Worm (Caenorhabditis elegans) whole organism, late embryonic: ENCODE data around the gene rcq-5.

ENCODE experiments used
- C08G9.2 ChIP-seq: sonication (generic microtip); optimal IDR thresholded peaks from 2 replicates; lab custom pipeline; 2016; ENCODE audit warnings: mild to moderate bottlenecking, missing genetic modification characterization, moderate library complexity, missing compliant biosample characterization
- K09A11.1 ChIP-seq: sonication (generic microtip); optimal IDR thresholded peaks from 2 replicates; lab custom pipeline; 2017; ENCODE audit warnings: antibody characterized with exemption, mild to moderate bottlenecking, missing genetic modification characterization, missing compliant biosample characterization; ENCODE audit not compliant: insufficient read depth
- Y22D7AL.16 ChIP-seq: sonication (generic microtip); optimal IDR thresholded peaks from 2 replicates; lab custom pipeline; 2016; ENCODE audit warnings: missing genetic modification characterization, missing compliant biosample characterization
- ama-1 ChIP-seq: fragments of 150-350 bp; optimal IDR thresholded peaks from 2 replicates; lab custom pipeline; 2014
- ceh-14 ChIP-seq: sonication (generic microtip); optimal IDR thresholded peaks from 2 replicates; lab custom pipeline; 2016; ENCODE audit warnings: missing genotype, missing genetic modification characterization, missing compliant biosample characterization
- ceh-18 ChIP-seq: sonication (generic microtip); optimal IDR thresholded peaks from 2 replicates; lab custom pipeline; 2016; ENCODE audit warnings: missing genetic modification characterization, missing compliant biosample characterization
- ceh-19 ChIP-seq: fragments of 200-800 bp; sonication (Bioruptor generic); optimal IDR thresholded peaks from 2 replicates; lab custom pipeline; 2018; ENCODE audit warnings: mild to moderate bottlenecking, missing genetic modification characterization, missing compliant biosample characterization
- ceh-2 ChIP-seq: sonication (generic microtip); optimal IDR thresholded peaks from 2 replicates; lab custom pipeline; 2016; ENCODE audit warnings: missing genotype, missing genetic modification characterization, missing compliant biosample characterization
- ceh-22 ChIP-seq: sonication (generic microtip); optimal IDR thresholded peaks from 2 replicates; lab custom pipeline; 2017; ENCODE audit warnings: missing biosample characterization, missing genetic modification characterization
- ceh-31 ChIP-seq: sonication (generic microtip); optimal IDR thresholded peaks from 2 replicates; lab custom pipeline; 2016; ENCODE audit warnings: missing genetic modification characterization, missing compliant biosample characterization
- ceh-48 ChIP-seq: sonication (generic microtip); optimal IDR thresholded peaks from 2 replicates; lab custom pipeline; 2016; ENCODE audit warnings: missing genetic modification characterization, inconsistent platforms, missing compliant biosample characterization
- ceh-9 ChIP-seq: sonication (generic microtip); optimal IDR thresholded peaks from 2 replicates; lab custom pipeline; 2016; ENCODE audit warnings: mild to moderate bottlenecking, missing genetic modification characterization, inconsistent platforms, missing compliant biosample characterization
- dmd-4 ChIP-seq: sonication (generic microtip); optimal IDR thresholded peaks from 2 replicates; lab custom pipeline; 2016; ENCODE audit warnings: borderline replicate concordance, missing genetic modification characterization, missing compliant biosample characterization
- dve-1 ChIP-seq: sonication (generic microtip); optimal IDR thresholded peaks from 2 replicates; lab custom pipeline; 2017; ENCODE audit warnings: antibody characterized with exemption, mild to moderate bottlenecking, missing genetic modification characterization, missing compliant biosample characterization
- elt-4 ChIP-seq: sonication (generic microtip); optimal IDR thresholded peaks from 2 replicates; lab custom pipeline; 2016; ENCODE audit warnings: missing genetic modification characterization, missing compliant biosample characterization
- ets-4 ChIP-seq: sonication (generic microtip); optimal IDR thresholded peaks from 2 replicates; lab custom pipeline; 2016; ENCODE audit warnings: missing genetic modification characterization, missing compliant biosample characterization
- eyg-1 ChIP-seq: sonication (generic microtip); optimal IDR thresholded peaks from 2 replicates; lab custom pipeline; 2016; ENCODE audit warnings: missing genotype, missing genetic modification characterization, missing compliant biosample characterization
- fkh-6 ChIP-seq: sonication (generic microtip); optimal IDR thresholded peaks from 2 replicates; lab custom pipeline; 2016; ENCODE audit warnings: missing genetic modification characterization, missing compliant biosample characterization
- gmeb-2 ChIP-seq: sonication (generic microtip); optimal IDR thresholded peaks from 2 replicates; lab custom pipeline; 2016; ENCODE audit warnings: missing genetic modification characterization, inconsistent platforms, missing compliant biosample characterization
- hlh-13 ChIP-seq: fragments of 200-800 bp; sonication (Bioruptor generic); optimal IDR thresholded peaks from 2 replicates; lab custom pipeline; 2018; ENCODE audit warnings: mild to moderate bottlenecking, missing genetic modification characterization, missing compliant biosample characterization
- hlh-15 ChIP-seq: sonication (generic microtip); optimal IDR thresholded peaks from 2 replicates; lab custom pipeline; 2016; ENCODE audit warnings: missing genetic modification characterization, missing compliant biosample characterization
- hlh-6 ChIP-seq: sonication (generic microtip); optimal IDR thresholded peaks from 2 replicates; lab custom pipeline; 2016; ENCODE audit warnings: missing genotype, missing genetic modification characterization, missing compliant biosample characterization
- hlh-8 ChIP-seq: sonication (generic microtip); optimal IDR thresholded peaks from 2 replicates; lab custom pipeline; 2016; ENCODE audit warnings: missing genotype, missing genetic modification characterization, missing compliant biosample characterization
- lin-11 ChIP-seq: fragments of 200-800 bp; sonication (Bioruptor generic); optimal IDR thresholded peaks from 2 replicates; lab custom pipeline; 2018; ENCODE audit warnings: mild to moderate bottlenecking, missing genetic modification characterization, missing compliant biosample characterization
- madf-2 ChIP-seq: sonication (generic microtip); optimal IDR thresholded peaks from 2 replicates; lab custom pipeline; 2017; ENCODE audit warnings: missing genetic modification characterization, missing compliant biosample characterization
- mec-3 ChIP-seq: sonication (generic microtip); optimal IDR thresholded peaks from 2 replicates; lab custom pipeline; 2016; ENCODE audit warnings: borderline replicate concordance, missing genetic modification characterization, missing compliant biosample characterization
- nhr-11 ChIP-seq: fragments of 150-350 bp; optimal IDR thresholded peaks from 2 replicates; lab custom pipeline; 2014; ENCODE audit warnings: missing biosample characterization, missing genetic modification characterization
- nhr-232 ChIP-seq: sonication (generic microtip); optimal IDR thresholded peaks from 2 replicates; lab custom pipeline; 2016; ENCODE audit warnings: missing genetic modification characterization, missing compliant biosample characterization
- npax-4 ChIP-seq: sonication (generic microtip); optimal IDR thresholded peaks from 2 replicates; lab custom pipeline; 2016; ENCODE audit warnings: missing genetic modification characterization, missing compliant biosample characterization
- odd-2 ChIP-seq: sonication (generic microtip); optimal IDR thresholded peaks from 2 replicates; lab custom pipeline; 2017; ENCODE audit warnings: antibody characterized with exemption, mild to moderate bottlenecking, missing genetic modification characterization, missing compliant biosample characterization
- pat-9 ChIP-seq: fragments of 200-800 bp; sonication (Bioruptor generic); optimal IDR thresholded peaks from 2 replicates; lab custom pipeline; 2018; ENCODE audit warnings: mild to moderate bottlenecking, missing genetic modification characterization, moderate library complexity, missing compliant biosample characterization
- pax-1 ChIP-seq: fragments of 150-350 bp; optimal IDR thresholded peaks from 2 replicates; lab custom pipeline; 2014; ENCODE audit warnings: missing biosample characterization, missing genetic modification characterization
- pha-4 ChIP-seq: fragments of 150-350 bp; optimal IDR thresholded peaks from 2 replicates; lab custom pipeline; 2018; ENCODE audit warnings: missing biosample characterization, missing genetic modification reagents, missing genetic modification characterization
- ref-2 ChIP-seq: sonication (generic microtip); optimal IDR thresholded peaks from 2 replicates; lab custom pipeline; 2016; ENCODE audit warnings: missing genetic modification characterization, missing compliant biosample characterization
- rnt-1 ChIP-seq: sonication (generic microtip); optimal IDR thresholded peaks from 2 replicates; lab custom pipeline; 2016; ENCODE audit warnings: missing genetic modification characterization, missing compliant biosample characterization
- tbx-2 ChIP-seq: sonication (generic microtip); optimal IDR thresholded peaks from 2 replicates; lab custom pipeline; 2016; ENCODE audit warnings: missing genetic modification characterization, missing compliant biosample characterization
- unc-3 ChIP-seq, 2 experiments: fragments of 200-800 bp in 1 of 2; sonication (Bioruptor generic) in 1 of 2; sonication (generic microtip) in 1 of 2; conservative IDR thresholded peaks in 1 of 2; optimal IDR thresholded peaks in 1 of 2; 2 replicates each; pipeline versions ENCODE4 v1.3.6 to Lab custom; 2016 to 2022; ENCODE audit warnings: missing compliant biosample characterization in 2 of 2, missing genetic modification characterization in 2 of 2, missing genetic modification reagents in 1 of 2
- unc-42 ChIP-seq: sonication (generic microtip); optimal IDR thresholded peaks from 2 replicates; lab custom pipeline; 2016; ENCODE audit warnings: missing genotype, missing genetic modification characterization, missing compliant biosample characterization
- unc-55 ChIP-seq: sonication (generic microtip); optimal IDR thresholded peaks from 2 replicates; lab custom pipeline; 2017; ENCODE audit warnings: missing biosample characterization, missing genetic modification reagents, missing genetic modification characterization
- zip-5 ChIP-seq: sonication (generic microtip); optimal IDR thresholded peaks from 2 replicates; lab custom pipeline; 2016; ENCODE audit warnings: missing genetic modification characterization, missing compliant biosample characterization

Gene rcq-5

DNA sequence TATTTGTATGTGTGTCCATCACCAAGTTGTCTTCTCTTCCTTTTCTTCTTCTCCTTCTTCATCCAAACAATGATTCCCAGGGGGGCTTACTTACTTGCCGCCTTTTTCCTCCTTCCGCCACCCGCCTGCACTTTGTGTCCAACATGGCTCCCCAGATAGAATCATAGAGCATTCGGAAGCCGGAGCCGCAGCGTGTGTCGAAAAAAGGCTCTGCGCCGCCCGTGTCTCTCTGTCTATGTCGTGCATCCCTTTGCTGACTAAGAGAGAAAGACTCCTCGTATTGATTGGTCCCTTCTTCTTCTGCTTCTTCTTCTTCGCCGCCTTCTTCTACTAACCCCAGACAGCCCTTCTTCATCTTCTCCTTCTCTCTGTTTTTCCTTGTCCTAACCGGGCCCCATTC, 5.9 kb upstream of the rcq-5 start:
- TF ChIP-seq ceh-14 (tag; lab: Kevin White, UChicago) (no peak), tbx-2 (tag; lab: Kevin White, UChicago) (peak; percentile 28), eyg-1 (no peak), zip-5 (no peak), nhr-11 (tag; lab: Kevin White, UChicago) (no peak), K09A11.1 (tag; lab: Kevin White, UChicago) (no peak), ama-1 (lab: Kevin White, UChicago) (no peak), Y22D7AL.16 (tag; lab: Kevin White, UChicago) (no peak), nhr-232 (tag; lab: Kevin White, UChicago) (no peak), ceh-18 (peak; percentile 33), hlh-6 (tag; lab: Kevin White, UChicago) (no peak), unc-3 (GFP tag; conservative IDR thresholded peaks at IDR 0.05; lab: Robert Waterston, UW) (no peak), unc-3 (tag; optimal IDR thresholded peaks at IDR 0.05; lab: Kevin White, UChicago) (peak; percentile 78), C08G9.2 (tag; lab: Kevin White, UChicago) (peak; percentile 13), ceh-2 (tag; lab: Kevin White, UChicago) (no peak), odd-2 (tag; lab: Kevin White, UChicago) (no peak), fkh-6 (tag; lab: Kevin White, UChicago) (no peak), unc-42 (tag; lab: Kevin White, UChicago) (peak; percentile 63), ceh-22 (tag; lab: Kevin White, UChicago) (no peak), elt-4 (tag; lab: Kevin White, UChicago) (no peak), pha-4 (tag; lab: Kevin White, UChicago) (no peak), dve-1 (tag; lab: Kevin White, UChicago) (no peak), rnt-1 (tag; lab: Kevin White, UChicago) (no peak), gmeb-2 (tag; lab: Kevin White, UChicago) (no peak), npax-4 (tag; lab: Kevin White, UChicago) (no peak), ceh-48 (tag; lab: Kevin White, UChicago) (peak; percentile 87), ceh-19 (GFP tag; lab: Kevin White, UChicago) (no peak), pat-9 (tag; lab: Kevin White, UChicago) (no peak), hlh-15 (tag; lab: Kevin White, UChicago) (no peak), madf-2 (tag; lab: Kevin White, UChicago) (no peak), ceh-9 (no peak), lin-11 (no peak), unc-55 (GFP tag; lab: Kevin White, UChicago) (peak; percentile 32), ets-4 (tag; lab: Kevin White, UChicago) (no peak), mec-3 (tag; lab: Kevin White, UChicago) (no peak), hlh-13 (GFP tag; lab: Kevin White, UChicago) (no peak), ceh-31 (peak; percentile 53), ref-2 (peak; percentile 19), dmd-4 (tag; lab: Kevin White, UChicago) (no peak)

DNA sequence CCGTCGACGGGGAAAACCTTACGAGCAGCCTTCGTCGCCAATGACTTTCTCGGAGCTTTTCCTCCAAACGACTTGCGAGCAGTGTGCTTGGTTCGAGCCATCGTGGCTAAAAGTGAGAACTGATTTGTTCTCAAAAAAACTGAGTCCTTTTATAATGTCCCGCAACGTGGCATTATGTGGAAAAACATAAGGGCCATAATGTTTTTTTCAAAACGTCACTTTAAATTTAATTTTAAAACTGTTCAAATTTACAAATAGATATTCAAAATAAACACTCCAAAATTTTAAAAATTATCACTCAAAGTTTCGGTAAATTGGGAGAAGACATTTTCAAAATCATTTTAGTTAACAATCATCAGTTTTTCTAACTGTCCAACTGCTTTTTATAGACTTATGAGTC, 2.2 kb upstream of the rcq-5 start, which contains the start of gene his-70:
his-70 (minus strand) TSS at position 101 of the 400 bp plus-strand sequence.
- TF ChIP-seq zip-5 (no peak), hlh-8 (tag; lab: Kevin White, UChicago) (no peak), pax-1 (tag; lab: Kevin White, UChicago) (no peak), hlh-15 (tag; lab: Kevin White, UChicago) (no peak), dmd-4 (tag; lab: Kevin White, UChicago) (no peak), unc-3 (GFP tag; conservative IDR thresholded peaks at IDR 0.05; lab: Robert Waterston, UW) (no peak), unc-3 (tag; optimal IDR thresholded peaks at IDR 0.05; lab: Kevin White, UChicago) (no peak), ama-1 (lab: Kevin White, UChicago) (no peak)
